Fruit fly (Drosophila melanogaster): ENCODE results near the gene Rph.
A peak's percentile ranks its signal among the peaks of the same experiment; 100 is the strongest.

Gene Rph

dm6 chrX:10740953-10741500 lies 16.4 kb downstream of the Rph start (continued):
- TF ChIP-seq CG7839 (tag; optimal IDR thresholded peaks at IDR 0.05): peak; percentile 65
- TF ChIP-seq lilli (GFP tag; optimal IDR thresholded peaks at IDR 0.05): no peak
- TF ChIP-seq grn (GFP tag; optimal IDR thresholded peaks at IDR 0.05): no peak
- TF ChIP-seq gfzf (GFP tag; optimal IDR thresholded peaks at IDR 0.05): no peak
- no peak for TF ChIP-seq az2 (GFP tag; optimal IDR thresholded peaks at IDR 0.05)
- TF ChIP-seq fru (optimal IDR thresholded peaks at IDR 0.05): no peak
- TF ChIP-seq CG12744 (GFP tag; optimal IDR thresholded peaks at IDR 0.05): no peak
- TF ChIP-seq CG5180 (GFP tag; optimal IDR thresholded peaks at IDR 0.05): peak; percentile 3
- no peak for TF ChIP-seq tap (tag; optimal IDR thresholded peaks at IDR 0.05)
- no peak for TF ChIP-seq tna (GFP tag; IDR thresholded peaks at IDR 0.05; ENCODE audit: partially characterized antibody)
- no peak for TF ChIP-seq unpg (GFP tag; optimal IDR thresholded peaks at IDR 0.05)
- no peak for TF ChIP-seq CG42726 (GFP tag; IDR thresholded peaks at IDR 0.05; ENCODE audit: partially characterized antibody)
- TF ChIP-seq CG10979 (tag; optimal IDR thresholded peaks at IDR 0.05): peak; percentile 43
- no peak for TF ChIP-seq Ada2b (GFP tag; IDR thresholded peaks at IDR 0.05)
- TF ChIP-seq sug (tag; optimal IDR thresholded peaks at IDR 0.05): no peak
- no peak for TF ChIP-seq Mad (GFP tag; optimal IDR thresholded peaks at IDR 0.05)
- TF ChIP-seq CG1233 (GFP tag; optimal IDR thresholded peaks at IDR 0.05): no peak
- TF ChIP-seq lbe (GFP tag; optimal IDR thresholded peaks at IDR 0.05): no peak
- TF ChIP-seq CG3847 (GFP tag; IDR thresholded peaks at IDR 0.05): no peak
- TF ChIP-seq vnd (GFP tag; IDR thresholded peaks at IDR 0.05; ENCODE audit: partially characterized antibody): no peak
- no peak for TF ChIP-seq CG18619 (GFP tag; optimal IDR thresholded peaks at IDR 0.05)
- no peak for TF ChIP-seq Fer2 (tag; optimal IDR thresholded peaks at IDR 0.05)
- TF ChIP-seq Rx (GFP tag; IDR thresholded peaks at IDR 0.05): no peak
- no peak for TF ChIP-seq CG13296 (GFP tag; optimal IDR thresholded peaks at IDR 0.05)
- TF ChIP-seq CG16863 (GFP tag; optimal IDR thresholded peaks at IDR 0.05): no peak
- TF ChIP-seq CG18262 (tag; optimal IDR thresholded peaks at IDR 0.05): peak; percentile 76
- TF ChIP-seq sob (GFP tag; IDR thresholded peaks at IDR 0.05): no peak
- TF ChIP-seq bowl (GFP tag; IDR thresholded peaks at IDR 0.05): no peak
- no peak for TF ChIP-seq Tbp (GFP tag; optimal IDR thresholded peaks at IDR 0.05)
- TF ChIP-seq Dip3 (GFP tag; optimal IDR thresholded peaks at IDR 0.05): no peak
- TF ChIP-seq lola (GFP tag; optimal IDR thresholded peaks at IDR 0.05): peak in 1 of 3 experiments; percentile 5
- no peak for TF ChIP-seq Hr3 (GFP tag; optimal IDR thresholded peaks at IDR 0.05)
- peak; percentile 70 for TF ChIP-seq pros (GFP tag; optimal IDR thresholded peaks at IDR 0.05)
- TF ChIP-seq Awh (GFP tag; IDR thresholded peaks at IDR 0.05): no peak
- no peak for TF ChIP-seq CG12236 (GFP tag; optimal IDR thresholded peaks at IDR 0.05)
- TF ChIP-seq CG3726 (GFP tag; IDR thresholded peaks at IDR 0.05): no peak
- TF ChIP-seq nmo (GFP tag; optimal IDR thresholded peaks at IDR 0.05): peak; percentile 72
- TF ChIP-seq Side (GFP tag; optimal IDR thresholded peaks at IDR 0.05): no peak
- no peak for TF ChIP-seq z (GFP tag; IDR thresholded peaks at IDR 0.05)
- TF ChIP-seq ab (GFP tag; optimal IDR thresholded peaks at IDR 0.05): no peak
- TF ChIP-seq sens-2 (GFP tag; IDR thresholded peaks at IDR 0.05): no peak
- TF ChIP-seq CG7357 (GFP tag; IDR thresholded peaks at IDR 0.05): 0 out of 3 replicates have a peak, but pooled peaks have one; percentile 44
- TF ChIP-seq Eip74EF (GFP tag; optimal IDR thresholded peaks at IDR 0.05): peak in 1 of 2 experiments; percentile 30
- no peak for TF ChIP-seq Gsc (GFP tag; IDR thresholded peaks at IDR 0.05)
- TF ChIP-seq sisA (GFP tag; IDR thresholded peaks at IDR 0.05): no peak
- no peak for TF ChIP-seq CG2875 (GFP tag; optimal IDR thresholded peaks at IDR 0.05)
- TF ChIP-seq ro (GFP tag; IDR thresholded peaks at IDR 0.05): no peak
- no peak for TF ChIP-seq crc (GFP tag; optimal IDR thresholded peaks at IDR 0.05)
- TF ChIP-seq jumu (GFP tag; optimal IDR thresholded peaks at IDR 0.05): no peak
- TF ChIP-seq sr (GFP tag; IDR thresholded peaks at IDR 0.05): no peak
- TF ChIP-seq CG3995 (GFP tag; optimal IDR thresholded peaks at IDR 0.05): no peak
- no peak for TF ChIP-seq CG10267 (tag; optimal IDR thresholded peaks at IDR 0.05)

Data from whole organism, embryonic.